Fruit fly (Drosophila melanogaster): ENCODE data around the gene Cpr67Fb.
A peak's percentile ranks its signal among the peaks of the same experiment; 100 is the strongest.

Cpr67Fb gene

DNA sequence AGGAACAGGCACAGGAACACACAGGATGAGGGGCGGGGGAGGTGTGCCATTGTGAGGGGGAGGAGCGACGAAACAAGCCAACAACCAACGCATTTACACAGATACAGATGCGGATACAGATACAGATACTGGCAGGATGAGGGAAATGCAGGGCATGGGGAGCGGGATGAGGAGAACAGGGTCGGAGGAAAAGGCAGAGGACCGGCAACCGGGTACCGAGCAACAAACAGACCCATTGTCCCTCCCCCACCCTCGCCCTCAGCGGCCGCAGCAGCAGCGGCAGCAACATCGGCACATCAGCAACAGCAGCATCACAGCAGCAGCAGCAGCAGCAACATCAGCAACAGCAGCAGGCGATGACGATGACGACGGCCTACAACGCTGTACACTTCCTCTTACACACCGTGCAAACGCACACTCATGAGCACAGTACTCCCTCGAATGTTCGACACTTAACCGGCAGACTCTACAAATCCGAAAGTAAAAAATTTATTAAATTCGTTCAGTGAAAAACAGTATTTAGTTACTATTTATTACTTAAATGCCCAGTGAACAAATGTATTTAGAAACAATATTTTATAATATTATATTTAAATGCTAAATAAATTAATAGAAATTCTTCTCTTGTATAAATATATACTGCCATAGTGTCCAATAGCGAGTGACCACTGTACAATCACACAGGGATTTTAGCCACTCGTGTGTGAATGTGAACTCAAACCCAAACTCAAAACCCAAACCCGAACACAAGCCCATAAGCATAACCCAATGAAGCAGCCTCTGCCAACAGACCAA lies 38.4 kb upstream of the Cpr67Fb start:
- no peak for TF ChIP-seq CG17801 (GFP tag; optimal IDR thresholded peaks at IDR 0.05; ENCODE audit: partially characterized antibody)

DNA sequence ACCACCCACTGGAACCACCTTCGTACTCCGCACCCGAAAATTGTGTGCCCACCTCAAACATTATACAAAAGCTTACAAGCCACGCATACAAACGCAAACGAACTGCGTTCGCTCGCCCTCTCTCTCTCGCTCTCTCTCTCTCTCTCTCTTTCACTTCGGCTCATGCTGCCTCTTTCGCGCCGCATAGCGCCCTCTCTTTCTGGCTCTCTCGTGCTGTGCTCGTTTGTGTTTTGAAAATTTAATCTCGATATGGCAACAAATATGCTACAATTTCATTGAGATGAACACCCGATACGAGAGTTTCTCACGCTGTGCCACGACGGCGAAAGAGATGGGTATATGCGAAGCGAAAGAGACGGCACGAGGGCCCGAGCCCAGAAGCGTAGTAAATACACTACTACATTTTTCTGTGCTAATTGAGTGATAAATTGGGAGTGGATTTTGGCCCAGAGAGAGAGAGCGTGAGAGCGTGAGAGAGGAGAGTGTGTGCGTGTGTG lies 37.4 kb upstream of the Cpr67Fb start:
- TF ChIP-seq CG17801 (GFP tag; optimal IDR thresholded peaks at IDR 0.05; ENCODE audit: partially characterized antibody): no peak

DNA sequence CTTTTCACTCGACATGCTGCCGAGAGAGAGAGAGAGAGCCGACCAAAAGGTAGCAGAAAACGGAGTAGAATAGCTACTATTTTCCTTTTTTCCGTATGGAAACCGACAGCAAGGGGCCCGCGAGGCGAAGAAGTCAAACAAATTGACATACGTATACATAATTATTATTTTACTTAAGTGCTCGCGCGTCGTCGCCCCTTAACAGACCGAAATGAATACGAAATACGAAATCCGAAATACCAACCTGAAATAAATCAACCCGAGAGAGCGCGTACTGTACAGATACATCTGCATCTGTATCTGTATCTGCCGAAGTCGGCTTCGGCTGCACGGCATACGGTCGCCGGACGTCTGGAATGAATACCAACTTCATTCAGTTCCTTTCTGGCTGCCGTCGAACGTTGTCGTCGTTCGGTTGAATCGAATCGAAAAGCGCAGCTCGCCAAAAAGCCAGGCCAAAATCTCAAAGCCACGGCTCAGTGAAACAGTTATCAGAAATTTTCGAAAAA lies 36.4 kb upstream of the Cpr67Fb start:
- TF ChIP-seq CG17801 (GFP tag; optimal IDR thresholded peaks at IDR 0.05; ENCODE audit: partially characterized antibody): peak; percentile 44

DNA sequence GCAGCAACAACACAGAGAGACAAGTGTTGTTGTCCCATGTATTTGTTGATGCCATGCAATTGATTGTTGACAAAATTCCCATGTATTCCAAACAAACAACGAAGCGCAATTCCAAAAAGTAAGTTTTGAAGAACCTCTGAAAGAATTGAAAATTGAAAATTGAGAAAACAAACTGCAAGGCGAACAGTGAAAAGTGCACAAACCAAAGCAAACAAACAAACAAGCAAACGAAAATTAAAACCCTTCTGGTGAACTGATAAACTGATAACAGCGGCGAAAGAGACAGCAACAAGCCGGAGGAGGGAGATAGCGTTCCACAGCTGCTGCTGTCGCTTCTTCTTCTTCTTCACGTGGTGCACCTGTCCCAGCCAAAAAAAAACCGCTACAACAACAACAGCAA lies 35.4 kb upstream of the Cpr67Fb start:
- no peak for TF ChIP-seq CG17801 (GFP tag; optimal IDR thresholded peaks at IDR 0.05; ENCODE audit: partially characterized antibody)

DNA sequence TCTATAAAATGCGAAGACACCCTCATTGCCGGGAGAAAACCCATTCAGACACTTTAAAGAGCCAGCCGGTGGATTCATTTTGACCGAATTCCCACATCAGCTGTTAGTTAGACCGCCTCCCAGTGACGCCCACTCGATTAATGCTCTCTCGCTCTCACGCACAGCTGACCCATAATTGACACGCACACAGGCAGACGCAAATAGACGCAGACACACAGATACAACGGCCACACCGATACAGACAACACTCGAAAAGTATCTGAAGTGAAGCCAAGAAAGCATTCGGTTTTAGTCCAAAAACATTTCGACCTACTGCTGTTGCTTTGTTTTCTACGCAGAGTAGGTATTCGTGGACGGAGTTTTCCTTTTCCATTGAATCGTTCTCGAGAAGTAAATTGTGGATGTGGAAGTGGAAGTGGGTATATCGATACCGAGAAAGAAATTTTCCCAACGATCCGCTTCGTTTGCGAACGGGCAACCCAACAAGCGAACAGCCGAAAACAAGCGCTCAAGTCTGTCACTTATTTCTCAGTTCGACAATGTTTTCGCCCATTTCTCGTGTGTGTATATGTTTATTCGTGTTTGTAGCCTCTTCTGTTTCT lies 33.8 kb upstream of the Cpr67Fb start:
- no peak for TF ChIP-seq CG17801 (GFP tag; optimal IDR thresholded peaks at IDR 0.05; ENCODE audit: partially characterized antibody)

DNA sequence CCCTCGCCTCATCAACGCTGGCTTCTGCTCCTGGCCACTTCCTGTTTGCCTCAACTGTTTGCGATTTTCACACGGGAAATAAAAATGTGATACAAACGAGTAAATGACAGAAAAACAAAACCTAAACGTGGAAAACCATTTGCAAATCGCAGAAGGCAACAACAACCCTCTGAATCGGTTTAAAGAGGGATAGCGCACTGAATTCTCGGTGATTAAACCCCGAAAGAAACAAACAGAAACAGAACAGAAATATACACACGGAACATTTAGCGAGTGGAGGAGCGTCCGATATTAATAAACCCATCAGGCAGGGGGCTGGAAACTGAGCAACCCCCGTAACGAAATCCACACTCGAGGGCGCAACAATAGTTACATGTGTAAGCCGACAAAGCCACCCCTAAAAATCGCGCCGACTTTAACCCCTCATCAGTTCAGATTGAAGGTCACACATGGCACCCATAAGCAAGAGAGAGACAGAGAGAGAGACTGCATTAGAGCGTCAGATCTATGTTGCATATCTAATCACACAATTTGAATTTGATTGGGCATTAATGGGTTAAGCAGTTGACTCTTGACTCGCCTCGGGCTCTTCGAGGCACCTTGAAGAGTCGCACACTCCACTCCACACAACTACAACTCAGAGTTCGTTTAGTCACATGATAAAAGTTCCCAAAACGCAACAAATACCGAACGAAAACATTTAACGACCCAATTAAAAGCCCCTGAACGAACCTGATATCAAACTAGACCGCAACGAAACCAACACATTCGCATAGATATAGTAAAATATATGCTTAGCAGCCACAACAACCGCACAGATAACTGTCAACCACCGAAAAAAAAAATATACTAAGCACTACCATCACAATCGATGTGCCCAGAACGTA lies 32.1 kb upstream of the Cpr67Fb start:
- no peak for TF ChIP-seq CG17801 (GFP tag; optimal IDR thresholded peaks at IDR 0.05; ENCODE audit: partially characterized antibody)

DNA sequence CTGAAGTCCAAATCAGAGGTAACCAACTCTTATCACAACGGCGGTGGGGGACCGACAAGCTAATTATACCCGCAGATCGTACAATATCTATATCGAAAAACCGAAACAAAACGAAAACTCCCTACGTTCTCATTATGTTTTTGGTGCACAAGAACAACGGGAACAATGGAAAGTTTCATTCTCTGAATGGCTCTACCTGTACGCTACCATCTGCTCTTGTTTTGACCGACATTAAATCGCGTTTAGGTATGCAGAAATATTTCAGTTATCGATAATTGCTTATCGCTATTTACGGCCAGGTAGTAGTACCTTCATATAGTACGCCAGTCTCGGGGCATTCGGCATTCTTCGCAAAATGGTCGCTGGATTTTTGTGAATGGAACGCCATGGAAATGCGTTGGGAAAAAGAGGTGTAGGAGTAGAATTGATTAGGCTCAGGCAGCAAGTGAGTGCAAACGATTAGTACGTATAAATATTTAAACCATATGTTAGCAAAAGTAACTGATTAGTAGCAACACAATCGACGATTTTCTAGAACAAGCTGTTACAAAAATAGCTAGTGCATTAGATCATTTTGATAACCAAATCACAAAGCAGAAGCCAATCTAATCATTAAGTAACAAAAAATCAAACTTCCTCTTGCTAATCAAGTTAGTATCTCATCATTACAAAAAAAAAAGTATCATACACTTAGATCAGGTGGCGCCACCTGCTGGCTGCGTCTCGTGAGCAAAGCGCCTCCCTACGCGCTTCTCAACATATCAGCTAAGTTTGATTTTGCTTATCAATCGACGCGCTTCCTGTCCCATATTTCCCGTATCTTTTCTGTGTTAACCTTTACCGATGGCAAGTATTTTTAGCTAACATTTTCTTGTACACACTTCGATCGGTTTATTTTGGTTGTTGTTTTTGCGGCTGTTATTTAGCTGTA lies 31.2 kb upstream of the Cpr67Fb start:
- no peak for TF ChIP-seq CG17801 (GFP tag; optimal IDR thresholded peaks at IDR 0.05; ENCODE audit: partially characterized antibody)

DNA sequence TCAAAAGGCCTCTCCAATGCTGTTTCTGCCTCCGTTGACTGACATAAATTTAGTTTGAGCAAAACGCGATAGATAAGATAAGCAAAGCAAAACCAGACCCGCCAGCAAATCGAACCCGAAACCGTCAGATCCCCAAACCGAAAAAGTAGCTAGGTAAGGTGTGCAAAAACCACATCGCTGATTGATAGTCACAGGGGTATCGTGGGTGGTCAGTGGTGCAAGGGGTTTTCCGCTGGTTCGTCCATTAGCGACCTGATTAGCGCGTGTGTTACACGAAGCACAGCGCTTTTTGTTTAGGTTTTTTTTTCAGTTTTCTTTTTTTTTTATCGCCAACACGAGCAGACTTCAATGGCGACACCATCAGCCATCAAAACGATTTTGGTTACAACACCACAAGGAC lies 30.0 kb upstream of the Cpr67Fb start:
- no peak for TF ChIP-seq CG17801 (GFP tag; optimal IDR thresholded peaks at IDR 0.05; ENCODE audit: partially characterized antibody)

DNA sequence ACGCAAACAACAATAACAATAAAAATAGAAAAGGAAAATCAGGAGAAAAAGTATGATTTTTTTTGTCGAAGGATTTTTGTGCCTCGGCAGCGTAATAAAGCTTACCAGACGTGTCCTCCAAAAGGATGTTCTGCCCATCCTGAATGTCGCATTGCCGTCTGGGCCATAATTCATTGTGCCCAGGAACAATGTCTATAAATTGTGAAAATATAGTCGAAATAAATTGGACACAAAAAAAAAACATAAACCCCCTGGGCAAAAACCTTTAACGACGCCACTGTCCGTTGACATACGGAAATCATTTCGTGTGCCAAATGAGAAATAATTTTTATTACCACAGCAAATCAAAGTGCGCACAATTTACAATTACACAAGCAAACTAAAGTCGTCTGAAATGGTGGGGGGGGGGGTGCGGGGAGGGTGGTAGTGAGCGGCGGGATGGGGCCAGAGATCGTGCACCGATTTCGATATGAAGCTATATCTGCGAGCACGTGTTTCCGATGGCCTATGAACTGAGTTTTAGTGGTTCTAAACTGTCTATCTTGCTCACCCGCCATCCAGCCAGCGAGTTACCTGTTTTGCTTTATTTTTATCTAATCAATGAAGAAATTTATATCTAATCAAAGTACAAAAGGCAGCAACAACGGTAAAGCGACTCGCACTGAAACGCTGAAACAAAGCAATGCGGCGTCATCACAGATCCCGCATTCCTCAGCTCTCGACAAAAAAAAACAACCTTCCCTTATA lies 27.2 kb upstream of the Cpr67Fb start:
- TF ChIP-seq CG17801 (GFP tag; optimal IDR thresholded peaks at IDR 0.05; ENCODE audit: partially characterized antibody): no peak

DNA sequence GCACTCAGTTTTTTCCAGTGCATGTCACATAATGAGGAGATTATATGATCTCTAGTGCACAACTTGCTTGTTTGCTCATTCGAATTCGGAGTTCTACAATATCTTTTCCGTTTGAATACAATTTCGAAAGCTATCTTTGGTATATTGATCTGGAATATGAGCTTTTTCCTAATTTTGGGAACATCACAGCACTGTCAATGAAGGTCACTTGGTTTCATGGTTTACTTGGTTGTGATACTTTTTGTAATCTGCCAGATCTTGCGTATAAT lies 26.7 kb upstream of the Cpr67Fb start:
- no peak for TF ChIP-seq CG17801 (GFP tag; optimal IDR thresholded peaks at IDR 0.05; ENCODE audit: partially characterized antibody)

DNA sequence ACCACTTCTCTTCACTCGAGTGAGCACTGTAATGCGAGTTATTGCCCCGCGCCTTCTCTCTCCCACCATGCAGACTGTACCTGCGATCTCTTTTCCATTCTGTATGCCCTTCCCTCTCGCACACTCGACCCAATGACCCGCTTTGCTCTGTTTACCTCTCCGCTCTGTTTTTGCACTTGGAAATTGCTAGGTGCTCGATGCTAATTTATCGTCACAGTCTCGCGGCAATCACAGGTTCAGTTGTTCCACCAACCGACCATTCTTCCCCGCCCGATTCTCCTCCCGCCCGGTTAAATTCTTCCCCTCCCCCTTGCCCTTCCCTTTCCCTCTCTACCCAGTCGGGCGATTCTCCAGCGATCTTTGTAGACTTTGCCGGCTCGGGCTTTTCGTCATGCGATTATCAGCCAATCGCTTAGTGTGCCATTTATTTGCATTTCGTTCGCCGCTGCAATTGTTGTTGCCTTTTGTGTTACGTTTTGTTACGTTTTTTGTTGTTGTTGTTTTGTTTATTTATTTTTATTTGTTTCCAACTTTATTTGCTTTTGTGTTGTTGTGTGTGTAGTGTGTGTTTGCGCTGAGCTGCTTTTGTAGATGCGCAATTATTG lies 26.1 kb upstream of the Cpr67Fb start:
- peak; percentile 83 for TF ChIP-seq CG17801 (GFP tag; optimal IDR thresholded peaks at IDR 0.05; ENCODE audit: partially characterized antibody)

DNA sequence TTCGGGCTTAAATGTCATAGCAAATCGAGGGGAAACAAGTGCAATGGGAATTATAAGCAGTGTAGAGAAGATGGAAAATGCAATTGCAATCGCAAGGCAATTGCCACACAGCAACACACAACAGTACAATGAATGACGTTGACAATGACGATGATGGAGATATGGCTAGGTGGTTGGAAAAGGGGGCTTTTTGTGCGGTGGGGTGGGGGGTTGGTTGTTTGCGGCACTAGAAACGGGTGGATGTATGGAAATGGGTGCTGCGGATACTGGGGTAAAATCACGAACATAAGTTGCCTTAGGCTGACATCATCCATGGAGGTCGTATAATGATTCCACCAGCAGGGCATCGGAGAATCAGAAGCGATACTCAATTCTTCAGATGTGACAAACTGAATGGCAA lies 24.8 kb upstream of the Cpr67Fb start:
- no peak for TF ChIP-seq CG17801 (GFP tag; optimal IDR thresholded peaks at IDR 0.05; ENCODE audit: partially characterized antibody)

DNA sequence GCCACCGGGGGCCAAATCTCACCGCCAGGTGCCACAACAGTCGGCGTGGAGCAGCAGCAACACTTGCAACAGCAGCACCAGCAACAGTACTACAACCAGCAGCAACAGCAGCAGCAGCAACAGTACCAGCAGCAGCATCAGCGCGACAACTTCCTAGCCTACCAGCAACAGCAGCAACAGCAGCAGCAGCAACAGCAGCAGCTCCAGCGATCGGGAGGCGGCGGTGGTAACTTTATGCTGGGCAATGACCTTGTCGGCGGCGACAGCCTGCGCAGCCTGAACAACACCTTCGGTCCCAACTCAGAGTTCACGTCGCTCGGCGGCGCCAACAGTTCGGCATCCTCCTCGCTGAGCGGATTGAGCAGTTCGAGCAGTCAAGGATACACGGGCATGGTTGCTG lies 23.9 kb upstream of the Cpr67Fb start:
- TF ChIP-seq CG17801 (GFP tag; optimal IDR thresholded peaks at IDR 0.05; ENCODE audit: partially characterized antibody): no peak

All from ovary, adult (tissue).